Fruit fly (Drosophila melanogaster) whole organism, embryonic: ENCODE results near the gene CG5506.

Experiments used
- BtbVII ChIP-seq: fragments of 200-800 bp; sonication (Bioruptor generic); optimal IDR thresholded peaks from 3 replicates; lab custom pipeline; 2017; ENCODE audit warnings: missing biosample characterization, mild to moderate bottlenecking, missing genetic modification characterization
- Bteb2 ChIP-seq: fragments of 200-800 bp; sonication (Bioruptor generic); optimal IDR thresholded peaks from 2 replicates; lab custom pipeline; 2016; ENCODE audit warnings: missing biosample characterization, missing genetic modification characterization
- CG10209 ChIP-seq: fragments of 200-800 bp; sonication (Bioruptor generic); optimal IDR thresholded peaks from 3 replicates; lab custom pipeline; 2017; ENCODE audit warnings: missing biosample characterization, mild to moderate bottlenecking, missing genetic modification characterization, missing genetic modification reagents
- CG10979 ChIP-seq: fragments of 200-800 bp; sonication (Bioruptor generic); optimal IDR thresholded peaks from 2 replicates; lab custom pipeline; 2018; ENCODE audit warnings: missing biosample characterization, mild to moderate bottlenecking, missing genetic modification characterization, moderate library complexity
- CG11093 ChIP-seq: fragments of 200-800 bp; sonication (Bioruptor generic); IDR thresholded peaks from 3 replicates; pipeline ENCODE4 v1.3.6; 2022; ENCODE audit warnings: missing biosample characterization, missing genetic modification characterization
- CG11560 ChIP-seq: fragments of 200-800 bp; sonication (Bioruptor generic); IDR thresholded peaks from 3 replicates; pipeline ENCODE4 v1.3.6; 2022; ENCODE audit warnings: missing biosample characterization, missing genetic modification characterization
- CG12219 ChIP-seq: fragments of 200-800 bp; sonication (Bioruptor generic); optimal IDR thresholded peaks from 3 replicates; lab custom pipeline; 2018; ENCODE audit warnings: missing biosample characterization, mild to moderate bottlenecking, missing genetic modification characterization
- CG13775 ChIP-seq: fragments of 200-800 bp; sonication (Bioruptor generic); optimal IDR thresholded peaks from 3 replicates; lab custom pipeline; 2017; ENCODE audit warnings: missing biosample characterization, mild to moderate bottlenecking, missing genetic modification characterization
- CG1647 ChIP-seq: fragments of 200-800 bp; sonication (Bioruptor generic); optimal IDR thresholded peaks from 3 replicates; lab custom pipeline; 2016; ENCODE audit warnings: missing biosample characterization, missing genetic modification characterization
- CG16813 ChIP-seq: fragments of 200-800 bp; sonication (Bioruptor generic); IDR thresholded peaks from 3 replicates; pipeline ENCODE4 v1.3.6; 2022; ENCODE audit warnings: missing biosample characterization, missing genetic modification characterization; ENCODE audit not compliant: partially characterized antibody
- CG17359 ChIP-seq: fragments of 200-800 bp; sonication (Bioruptor generic); optimal IDR thresholded peaks from 3 replicates; lab custom pipeline; 2018; ENCODE audit warnings: missing biosample characterization, mild to moderate bottlenecking, missing genetic modification characterization, moderate library complexity
- CG17829 ChIP-seq: fragments of 200-800 bp; optimal IDR thresholded peaks from 2 replicates; lab custom pipeline; 2019; ENCODE audit warnings: missing biosample characterization, mild to moderate bottlenecking, missing genetic modification characterization, moderate library complexity
- CG18011 ChIP-seq: fragments of 200-800 bp; sonication (Bioruptor generic); optimal IDR thresholded peaks from 2 replicates; lab custom pipeline; 2017; ENCODE audit warnings: missing biosample characterization, missing genetic modification characterization, mild to moderate bottlenecking, moderate library complexity, missing genotype
- CG2116 ChIP-seq: fragments of 200-800 bp; sonication (Bioruptor generic); optimal IDR thresholded peaks from 3 replicates; lab custom pipeline; 2018; ENCODE audit warnings: missing biosample characterization, mild to moderate bottlenecking, missing genetic modification characterization
- CG2199 ChIP-seq: fragments of 200-800 bp; sonication (Bioruptor generic); IDR thresholded peaks from 3 replicates; pipeline ENCODE4 v1.3.6; 2022; ENCODE audit warnings: missing biosample characterization, missing genetic modification characterization
- CG31388 ChIP-seq: fragments of 200-800 bp; sonication (Bioruptor generic); optimal IDR thresholded peaks from 2 replicates; lab custom pipeline; 2016; ENCODE audit warnings: missing biosample characterization, missing genetic modification characterization
- CG32772 ChIP-seq: fragments of 200-800 bp; sonication (Bioruptor generic); IDR thresholded peaks from 2 replicates; pipeline ENCODE4 v1.3.6; 2022; ENCODE audit warnings: missing biosample characterization, missing genetic modification characterization
- CG33213 ChIP-seq: fragments of 200-800 bp; sonication (Bioruptor generic); optimal IDR thresholded peaks from 3 replicates; lab custom pipeline; 2016; ENCODE audit warnings: missing biosample characterization, missing genetic modification characterization
- CG3838 ChIP-seq: fragments of 200-800 bp; sonication (Bioruptor generic); optimal IDR thresholded peaks from 3 replicates; lab custom pipeline; 2016; ENCODE audit warnings: missing biosample characterization, missing genetic modification characterization
- CG4328 ChIP-seq: fragments of 200-800 bp; sonication (Bioruptor generic); optimal IDR thresholded peaks from 3 replicates; lab custom pipeline; 2017; ENCODE audit warnings: missing biosample characterization, missing genetic modification reagents, missing genetic modification characterization
- CG4360 ChIP-seq: fragments of 200-800 bp; sonication (Bioruptor generic); IDR thresholded peaks from 2 replicates; pipeline ENCODE4 v1.3.6; 2022; ENCODE audit warnings: missing biosample characterization, missing genetic modification characterization
- CG6689 ChIP-seq: fragments of 200-800 bp; sonication (Bioruptor generic); IDR thresholded peaks from 2 replicates; pipeline ENCODE4 v1.3.6; 2022; ENCODE audit warnings: missing biosample characterization, missing genetic modification characterization
- CG7372 ChIP-seq: fragments of 200-800 bp; sonication (Bioruptor generic); IDR thresholded peaks from 2 replicates; pipeline ENCODE4 v1.3.6; 2022; ENCODE audit warnings: missing biosample characterization, missing genetic modification characterization
- Camta ChIP-seq: fragments of 200-800 bp; sonication (Bioruptor generic); optimal IDR thresholded peaks from 2 replicates; lab custom pipeline; 2016; ENCODE audit warnings: missing biosample characterization, missing genetic modification characterization
- Doc3 ChIP-seq: fragments of 200-800 bp; sonication (Bioruptor generic); IDR thresholded peaks from 3 replicates; pipeline ENCODE4 v1.3.6; 2022; ENCODE audit warnings: missing biosample characterization, missing genetic modification characterization; ENCODE audit not compliant: partially characterized antibody
- Ets97D ChIP-seq: fragments of 200-800 bp; sonication (Bioruptor generic); optimal IDR thresholded peaks from 3 replicates; lab custom pipeline; 2016; ENCODE audit warnings: missing biosample characterization, missing genetic modification characterization
- Gsc ChIP-seq: fragments of 200-800 bp; sonication (Bioruptor generic); IDR thresholded peaks from 2 replicates; pipeline ENCODE4 v1.3.6; 2022; ENCODE audit warnings: missing biosample characterization, missing genetic modification characterization
- HLH54F ChIP-seq: fragments of 200-800 bp; sonication (Bioruptor generic); optimal IDR thresholded peaks from 3 replicates; lab custom pipeline; 2016; ENCODE audit warnings: missing biosample characterization, missing genetic modification characterization
- Meics ChIP-seq: fragments of 200-800 bp; sonication (Bioruptor generic); optimal IDR thresholded peaks from 2 replicates; lab custom pipeline; 2017; ENCODE audit warnings: missing biosample characterization, mild to moderate bottlenecking, missing genetic modification characterization
- NC2α ChIP-seq: fragments of 200-800 bp; sonication (Bioruptor generic); optimal IDR thresholded peaks from 2 replicates; lab custom pipeline; 2016; ENCODE audit warnings: missing biosample characterization, missing genetic modification characterization
- Nf-YB ChIP-seq: fragments of 200-800 bp; sonication (Bioruptor generic); optimal IDR thresholded peaks from 3 replicates; lab custom pipeline; 2019; ENCODE audit warnings: missing biosample characterization, mild to moderate bottlenecking, missing genetic modification characterization, moderate library complexity
- Spps ChIP-seq: fragments of 200-800 bp; sonication (Bioruptor generic); optimal IDR thresholded peaks from 2 replicates; lab custom pipeline; 2018; ENCODE audit warnings: missing biosample characterization, mild to moderate bottlenecking, missing genetic modification characterization
- ap ChIP-seq: fragments of 200-800 bp; sonication (Bioruptor generic); IDR thresholded peaks from 2 replicates; pipeline ENCODE4 v1.3.6; 2022; ENCODE audit warnings: missing biosample characterization, missing genetic modification characterization
- bbx ChIP-seq: fragments of 200-800 bp; sonication (Bioruptor generic); IDR thresholded peaks from 2 replicates; pipeline ENCODE4 v1.3.6; 2022; ENCODE audit warnings: missing biosample characterization, missing genetic modification characterization; ENCODE audit not compliant: partially characterized antibody
- chinmo ChIP-seq: fragments of 200-800 bp; sonication (Bioruptor generic); IDR thresholded peaks from 4 replicates; pipeline ENCODE4 v1.3.6; 2022; ENCODE audit warnings: missing biosample characterization, missing genetic modification characterization; ENCODE audit not compliant: partially characterized antibody
- chn ChIP-seq: fragments of 200-800 bp; sonication (Bioruptor generic); optimal IDR thresholded peaks from 2 replicates; lab custom pipeline; 2016; ENCODE audit warnings: missing biosample characterization, missing genetic modification characterization
- gcm ChIP-seq: fragments of 200-800 bp; sonication (Bioruptor generic); optimal IDR thresholded peaks from 2 replicates; lab custom pipeline; 2019; ENCODE audit warnings: missing biosample characterization, mild to moderate bottlenecking, missing genetic modification characterization, moderate library complexity
- hbn ChIP-seq: fragments of 200-800 bp; sonication (Bioruptor generic); IDR thresholded peaks from 2 replicates; pipeline ENCODE4 v1.3.6; 2022; ENCODE audit warnings: missing biosample characterization, missing genetic modification characterization; ENCODE audit not compliant: partially characterized antibody
- hkb ChIP-seq, 2 experiments: fragments of 200-800 bp in 1 of 2; fragments of >200 bp in 1 of 2; sonication (Bioruptor generic) in 1 of 2; IDR thresholded peaks in 1 of 2; optimal IDR thresholded peaks in 1 of 2; 2 replicates each; pipeline versions ENCODE4 v1.3.6 to Lab custom; 2017 to 2022; ENCODE audit warnings: missing biosample characterization in 1 of 2, missing genetic modification characterization in 1 of 2
- lov ChIP-seq, 2 experiments: fragments of 200-800 bp in 1 of 2; fragments of >200 bp in 1 of 2; sonication (Bioruptor generic) in 1 of 2; IDR thresholded peaks in 1 of 2; optimal IDR thresholded peaks in 1 of 2; 2 replicates in 1 of 2; 3 replicates in 1 of 2; pipeline versions ENCODE4 v1.3.6 to Lab custom; 2017 to 2022; ENCODE audit warnings: missing biosample characterization in 1 of 2, missing genetic modification characterization in 1 of 2
- phol ChIP-seq: fragments of 200-800 bp; sonication (Bioruptor generic); optimal IDR thresholded peaks from 3 replicates; lab custom pipeline; 2018; ENCODE audit warnings: missing biosample characterization, mild to moderate bottlenecking, missing genetic modification characterization, moderate library complexity
- slbo ChIP-seq: fragments of 200-800 bp; sonication (Bioruptor generic); IDR thresholded peaks from 2 replicates; pipeline ENCODE4 v1.3.6; 2022; ENCODE audit warnings: missing biosample characterization, missing genetic modification characterization
- toy ChIP-seq: fragments of 200-800 bp; sonication (Bioruptor generic); IDR thresholded peaks from 2 replicates; pipeline ENCODE4 v1.3.6; 2022; ENCODE audit warnings: missing biosample characterization, missing genetic modification characterization
- ttk ChIP-seq: fragments of 200-800 bp; sonication (Bioruptor generic); IDR thresholded peaks from 2 replicates; pipeline ENCODE4 v2.1.2; 2022; ENCODE audit warnings: missing biosample characterization, missing genetic modification characterization
- tup ChIP-seq: fragments of 200-800 bp; sonication (Bioruptor generic); optimal IDR thresholded peaks from 2 replicates; lab custom pipeline; 2016; ENCODE audit warnings: missing biosample characterization, mild to moderate bottlenecking, missing genetic modification characterization, moderate library complexity
- wdn ChIP-seq: fragments of 200-800 bp; sonication (Bioruptor generic); IDR thresholded peaks from 2 replicates; pipeline ENCODE4 v1.3.6; 2022; ENCODE audit warnings: missing biosample characterization, missing genetic modification characterization
- zfh1 ChIP-seq: fragments of 200-800 bp; sonication (Bioruptor generic); IDR thresholded peaks from 3 replicates; pipeline ENCODE4 v1.3.6; 2022; ENCODE audit warnings: missing biosample characterization, missing genetic modification characterization

CG5506 gene

DNA sequence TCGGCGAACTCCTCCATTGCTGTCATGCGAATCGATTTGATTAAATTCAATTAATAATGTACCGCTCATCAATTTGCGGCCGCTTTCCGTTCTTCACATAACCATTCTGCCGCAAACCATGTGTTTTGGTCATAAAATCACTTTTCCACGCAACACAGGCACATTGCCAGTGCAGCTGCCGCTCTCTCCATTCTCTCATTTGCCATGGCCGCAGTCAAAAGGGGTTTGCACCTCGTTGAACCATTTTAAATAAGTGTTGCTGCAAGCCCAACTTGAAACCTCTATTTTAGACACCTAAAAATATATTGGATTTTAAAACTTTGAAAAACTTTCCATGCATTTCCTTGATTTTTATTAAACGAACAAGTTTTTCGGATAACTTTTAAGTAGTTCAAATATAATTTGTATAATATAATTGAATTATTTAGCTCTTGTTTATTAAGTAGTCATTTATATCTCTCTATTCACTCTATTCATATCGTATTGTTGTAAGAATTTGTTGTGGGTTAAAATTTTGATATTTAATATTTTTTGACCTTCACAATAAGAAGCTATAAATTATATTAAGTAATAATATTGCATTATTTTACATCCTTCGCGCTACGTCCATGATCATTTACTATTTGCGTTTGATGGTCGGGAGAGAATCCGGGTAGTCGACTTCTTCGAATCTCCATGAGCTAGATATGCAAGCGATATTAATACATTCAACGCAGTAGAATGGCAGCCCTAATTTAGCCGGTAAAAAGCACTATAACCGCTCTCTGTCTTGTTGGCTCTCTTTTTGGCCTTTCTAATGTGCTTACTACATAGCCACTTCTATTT, 27.3 kb downstream of the CG5506 start, which contains the start of gene CG5535 (continued):
- TF ChIP-seq BtbVII (GFP tag; lab: Kevin White, UChicago) (peak; percentile 79), CG17359 (peak; percentile 59), Spps (tag; lab: Kevin White, UChicago) (peak; percentile 26), Bteb2 (GFP tag; lab: Kevin White, UChicago) (peak; percentile 15), CG31388 (GFP tag; lab: Kevin White, UChicago) (no peak), lov (optimal IDR thresholded peaks at IDR 0.05; lab: Kevin White, UChicago) (no peak), lov (GFP tag; IDR thresholded peaks at IDR 0.05; lab: Robert Waterston, UW) (peak; percentile 82; the same call in 2 of the 3 replicates), CG18011 (GFP tag; lab: Kevin White, UChicago) (peak; percentile 61), CG4328 (peak; percentile 73), slbo (GFP tag; lab: Robert Waterston, UW) (peak; percentile 84), zfh1 (GFP tag; lab: Robert Waterston, UW) (peak; percentile 76; the same call in 2 of the 3 replicates), bbx (no peak), tup (GFP tag; lab: Kevin White, UChicago) (no peak), chn (GFP tag; lab: Kevin White, UChicago) (peak; percentile 48), CG11093 (peak; percentile 67), hbn (no peak), CG32772 (no peak; the same call in 1 of the 2 replicates), CG13775 (GFP tag; lab: Kevin White, UChicago) (peak; percentile 91), CG16813 (no peak), hkb (optimal IDR thresholded peaks at IDR 0.05; lab: Kevin White, UChicago) (no peak), hkb (GFP tag; IDR thresholded peaks at IDR 0.05; lab: Robert Waterston, UW) (peak; percentile 47; the same call in 1 of the 2 replicates), CG2199 (peak; percentile 74), toy (GFP tag; lab: Robert Waterston, UW) (no peak; the same call in 1 of the 2 replicates), phol (peak; percentile 84), Doc3 (GFP tag; lab: Robert Waterston, UW) (no peak), CG33213 (GFP tag; lab: Kevin White, UChicago) (peak; percentile 46), CG17829 (tag; lab: Kevin White, UChicago) (peak; percentile 86), CG3838 (no peak), CG11560 (no peak), Meics (GFP tag; lab: Kevin White, UChicago) (peak; percentile 90), Nf-YB (GFP tag; lab: Kevin White, UChicago) (peak; percentile 73), CG1647 (GFP tag; lab: Kevin White, UChicago) (peak; percentile 24), CG7372 (GFP tag; lab: Robert Waterston, UW) (peak; percentile 52; the same call in 1 of the 2 replicates), chinmo (GFP tag; lab: Robert Waterston, UW) (peak; percentile 63; the same call in 1 of the 4 replicates), CG4360 (GFP tag; lab: Robert Waterston, UW) (no peak), CG10979 (tag; lab: Kevin White, UChicago) (peak; percentile 86), ttk (GFP tag; lab: Robert Waterston, UW) (peak; percentile 54), CG6689 (peak; percentile 60; the same call in 1 of the 2 replicates), Gsc (GFP tag; lab: Robert Waterston, UW) (no peak), CG10209 (peak; percentile 88), CG12219 (GFP tag; lab: Kevin White, UChicago) (peak; percentile 49), Camta (GFP tag; lab: Kevin White, UChicago) (peak; percentile 19), Ets97D (GFP tag; lab: Kevin White, UChicago) (no peak), HLH54F (GFP tag; lab: Kevin White, UChicago) (peak; percentile 43), CG2116 (GFP tag; lab: Kevin White, UChicago) (peak; percentile 32), wdn (GFP tag; lab: Robert Waterston, UW) (peak; percentile 76), ap (GFP tag; lab: Robert Waterston, UW) (peak; percentile 39; the same call in 1 of the 2 replicates), NC2α (GFP tag; lab: Kevin White, UChicago) (no peak), gcm (GFP tag; lab: Kevin White, UChicago) (peak; percentile 68)
